Fruit fly (Drosophila melanogaster): Measurements from ENCODE around the gene hog.

The hog gene

dm6 chrX:14702058-14702457 is 16.7 kb downstream of the hog start, which contains the start of gene CG43088:
TSS of gene CG43088 (plus strand) at chrX:14702358.
- TF ChIP-seq CG8478 (optimal IDR thresholded peaks at IDR 0.05) (no peak), usp (GFP tag; optimal IDR thresholded peaks at IDR 0.05) (no peak), Dll (optimal IDR thresholded peaks at IDR 0.05) (no peak), EcR (GFP tag; optimal IDR thresholded peaks at IDR 0.05) (no peak), psq (optimal IDR thresholded peaks at IDR 0.05) (no peak), pan (optimal IDR thresholded peaks at IDR 0.05) (no peak)

DNA sequence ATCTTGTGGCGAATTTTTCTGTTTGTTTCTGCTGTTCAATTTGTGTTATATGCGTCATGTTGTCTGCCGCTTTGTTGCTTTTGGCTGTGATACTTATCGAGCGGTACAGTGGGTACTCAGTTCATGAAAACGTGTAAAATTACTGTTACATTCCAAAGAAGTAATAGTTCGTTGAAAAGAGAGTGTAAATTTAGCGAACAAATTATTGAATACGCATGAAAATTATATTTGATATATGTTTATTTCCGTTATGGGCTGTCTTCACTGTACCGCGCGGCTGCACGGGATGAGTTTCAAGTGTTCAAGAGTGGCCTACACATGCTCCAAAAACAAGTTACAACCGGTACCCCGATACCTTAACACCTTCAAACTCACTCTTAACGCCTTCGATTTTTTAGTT is 29.6 kb downstream of the hog start:
- TF ChIP-seq usp (GFP tag; optimal IDR thresholded peaks at IDR 0.05) (no peak), pan (optimal IDR thresholded peaks at IDR 0.05) (no peak)

DNA sequence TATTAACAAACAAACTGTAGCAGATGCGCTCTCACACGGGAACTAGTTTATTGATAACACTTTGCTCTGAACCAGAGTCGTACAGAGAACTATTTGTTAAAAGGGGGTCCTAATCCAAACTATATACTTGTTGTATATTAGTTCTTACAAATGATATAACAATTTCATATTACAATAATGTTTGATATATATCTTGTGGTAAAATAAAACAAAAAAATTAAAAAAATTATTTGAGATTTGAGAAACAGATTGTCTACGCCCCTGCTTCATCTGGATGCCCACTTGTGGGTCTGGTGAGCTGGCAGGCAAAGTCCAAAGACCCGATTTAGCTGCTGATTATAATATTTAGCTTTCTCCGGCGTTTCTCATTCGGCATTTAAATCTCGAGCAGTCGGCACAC is 39.6 kb downstream of the hog start, which contains the start of gene CG5321:
Gene CG5321, plus strand, starts transcription at position 380 of the 400 bp plus-strand sequence.
- TF ChIP-seq pan (optimal IDR thresholded peaks at IDR 0.05), result no peak
- TF ChIP-seq usp (GFP tag; optimal IDR thresholded peaks at IDR 0.05), result no peak
- no peak for TF ChIP-seq CG8478 (optimal IDR thresholded peaks at IDR 0.05)

dm6 chrX:14678128-14678527 is 40.6 kb downstream of the hog start:
- no peak for TF ChIP-seq pan (optimal IDR thresholded peaks at IDR 0.05)
- TF ChIP-seq EcR (GFP tag; optimal IDR thresholded peaks at IDR 0.05), result no peak
- no peak for TF ChIP-seq CG8478 (optimal IDR thresholded peaks at IDR 0.05)

dm6 chrX:14669233-14669632 is 49.5 kb downstream of the hog start:
- TF ChIP-seq EcR (GFP tag; optimal IDR thresholded peaks at IDR 0.05) (no peak), pan (optimal IDR thresholded peaks at IDR 0.05) (no peak), usp (GFP tag; optimal IDR thresholded peaks at IDR 0.05) (no peak), CG8478 (optimal IDR thresholded peaks at IDR 0.05) (no peak), psq (optimal IDR thresholded peaks at IDR 0.05) (no peak), Dll (optimal IDR thresholded peaks at IDR 0.05) (no peak)

Data from whole organism.